Worm (Caenorhabditis elegans) whole organism, L1 larva: ENCODE data around the gene ttr-37.

Source experiments
- Y116A8C.19 ChIP-seq: sonication (generic microtip); optimal IDR thresholded peaks from 2 replicates; lab custom pipeline; 2016; ENCODE audit warnings: missing compliant biosample characterization, missing genetic modification characterization, borderline replicate concordance
- ceh-63 ChIP-seq: fragments of 200-800 bp; sonication (Bioruptor generic); optimal IDR thresholded peaks from 2 replicates; lab custom pipeline; 2018; ENCODE audit warnings: mild to moderate bottlenecking, missing genetic modification characterization, missing compliant biosample characterization
- ceh-88 ChIP-seq: fragments of 200-800 bp; sonication (Bioruptor generic); IDR thresholded peaks from 2 replicates; pipeline ENCODE4 v1.3.6; 2022; ENCODE audit warnings: missing genetic modification characterization, missing compliant biosample characterization
- ces-1 ChIP-seq: fragments of 150-350 bp; optimal IDR thresholded peaks from 2 replicates; lab custom pipeline; 2014; ENCODE audit warnings: missing biosample characterization, missing genetic modification reagents, missing genetic modification characterization
- dpl-1 ChIP-seq, 3 experiments: fragments of 150-350 bp in 2 of 3; sonication (generic microtip) in 1 of 3; optimal IDR thresholded peaks; 2 replicates each; lab custom pipeline; 2014 to 2017; ENCODE audit warnings: missing biosample characterization in 3 of 3, missing genetic modification characterization in 3 of 3, missing genetic modification reagents in 3 of 3
- dsc-1 ChIP-seq: sonication (generic microtip); optimal IDR thresholded peaks from 2 replicates; lab custom pipeline; 2016; ENCODE audit warnings: mild to moderate bottlenecking, missing genetic modification characterization, missing compliant biosample characterization
- efl-3 ChIP-seq: fragments of 200-800 bp; sonication (Bioruptor generic); optimal IDR thresholded peaks from 2 replicates; lab custom pipeline; 2018; ENCODE audit warnings: mild to moderate bottlenecking, missing genetic modification characterization, missing compliant biosample characterization
- egl-13 ChIP-seq: sonication (generic microtip); optimal IDR thresholded peaks from 2 replicates; lab custom pipeline; 2016; ENCODE audit warnings: missing genotype, missing genetic modification reagents, missing genetic modification characterization, missing compliant biosample characterization
- elt-2 ChIP-seq: sonication (generic microtip); optimal IDR thresholded peaks from 2 replicates; lab custom pipeline; 2016; ENCODE audit warnings: missing genetic modification characterization, mild to moderate bottlenecking, inconsistent platforms, missing compliant biosample characterization, missing genetic modification reagents
- fkh-8 ChIP-seq: sonication (generic microtip); optimal IDR thresholded peaks from 2 replicates; lab custom pipeline; 2016; ENCODE audit warnings: mild to moderate bottlenecking, missing genetic modification characterization, missing compliant biosample characterization
- hlh-4 ChIP-seq: sonication (generic microtip); optimal IDR thresholded peaks from 2 replicates; lab custom pipeline; 2016; ENCODE audit warnings: mild to moderate bottlenecking, missing genetic modification characterization, missing compliant biosample characterization
- hpl-2 ChIP-seq: fragments of 150-350 bp; optimal IDR thresholded peaks from 2 replicates; lab custom pipeline; 2014; ENCODE audit warnings: missing biosample characterization, missing genetic modification reagents, missing genetic modification characterization
- irx-1 ChIP-seq: sonication (generic microtip); optimal IDR thresholded peaks from 2 replicates; lab custom pipeline; 2016; ENCODE audit warnings: missing genetic modification characterization, missing compliant biosample characterization
- jun-1 ChIP-seq: fragments of 150-350 bp; optimal IDR thresholded peaks from 2 replicates; lab custom pipeline; 2014; ENCODE audit warnings: missing biosample characterization, missing genetic modification reagents, missing genetic modification characterization
- lin-13 ChIP-seq: fragments of 150-350 bp; optimal IDR thresholded peaks from 2 replicates; lab custom pipeline; 2014; ENCODE audit warnings: missing biosample characterization, missing genetic modification reagents, missing genetic modification characterization
- lin-14 ChIP-seq: fragments of 200-800 bp; sonication (Bioruptor generic); optimal IDR thresholded peaks from 2 replicates; lab custom pipeline; 2018; ENCODE audit warnings: mild to moderate bottlenecking, missing genetic modification characterization, moderate library complexity, missing compliant biosample characterization
- lin-15B ChIP-seq: fragments of 150-350 bp; sonication (generic microtip); optimal IDR thresholded peaks from 3 replicates; lab custom pipeline; 2014; ENCODE audit warnings: missing biosample characterization, missing genetic modification characterization
- lin-35 ChIP-seq, 2 experiments: fragments of 150-350 bp; optimal IDR thresholded peaks; 2 replicates each; lab custom pipeline; 2014; ENCODE audit warnings: missing biosample characterization in 2 of 2, missing genetic modification characterization in 2 of 2, missing genetic modification reagents in 2 of 2
- mef-2 ChIP-seq: fragments of 150-350 bp; optimal IDR thresholded peaks from 2 replicates; lab custom pipeline; 2014; ENCODE audit warnings: missing biosample characterization, missing genetic modification characterization
- nhr-19 ChIP-seq: fragments of 200-800 bp; sonication (Bioruptor generic); conservative IDR thresholded peaks from 2 replicates; pipeline ENCODE4 v1.3.6; 2022; ENCODE audit warnings: missing genetic modification characterization, missing compliant biosample characterization
- nhr-20 ChIP-seq: sonication (generic microtip); optimal IDR thresholded peaks from 2 replicates; lab custom pipeline; 2016; ENCODE audit warnings: mild to moderate bottlenecking, missing genetic modification characterization, missing compliant biosample characterization
- nhr-237 ChIP-seq: fragments of 150-350 bp; optimal IDR thresholded peaks from 2 replicates; lab custom pipeline; 2014; ENCODE audit warnings: missing biosample characterization, missing genetic modification characterization
- nhr-28 ChIP-seq: fragments of 150-350 bp; optimal IDR thresholded peaks from 2 replicates; lab custom pipeline; 2014; ENCODE audit warnings: missing biosample characterization, missing genetic modification characterization
- nhr-47 ChIP-seq: sonication (generic microtip); optimal IDR thresholded peaks from 2 replicates; lab custom pipeline; 2016; ENCODE audit warnings: mild to moderate bottlenecking, missing genetic modification characterization, moderate library complexity, missing compliant biosample characterization
- nhr-71 ChIP-seq: sonication (generic microtip); optimal IDR thresholded peaks from 2 replicates; lab custom pipeline; 2016; ENCODE audit warnings: mild to moderate bottlenecking, missing genetic modification characterization, moderate library complexity, missing compliant biosample characterization
- nhr-90 ChIP-seq: sonication (generic microtip); optimal IDR thresholded peaks from 2 replicates; lab custom pipeline; 2016; ENCODE audit warnings: mild to moderate bottlenecking, missing genetic modification characterization, missing compliant biosample characterization; ENCODE audit not compliant: poor library complexity
- pag-3 ChIP-seq: sonication (generic microtip); optimal IDR thresholded peaks from 2 replicates; lab custom pipeline; 2017; ENCODE audit warnings: missing genetic modification characterization, mild to moderate bottlenecking, missing compliant biosample characterization, antibody characterized with exemption, borderline replicate concordance; ENCODE audit not compliant: insufficient read depth
- pax-3 ChIP-seq: fragments of 200-800 bp; sonication (Bioruptor generic); optimal IDR thresholded peaks from 2 replicates; lab custom pipeline; 2018; ENCODE audit warnings: mild to moderate bottlenecking, missing genetic modification characterization, moderate library complexity, missing compliant biosample characterization
- pqm-1 ChIP-seq: sonication (generic microtip); optimal IDR thresholded peaks from 3 replicates; lab custom pipeline; 2017; ENCODE audit warnings: missing biosample characterization, missing genetic modification characterization
- rnt-1 ChIP-seq: sonication (generic microtip); optimal IDR thresholded peaks from 2 replicates; lab custom pipeline; 2016; ENCODE audit warnings: mild to moderate bottlenecking, missing genetic modification characterization, moderate library complexity, missing compliant biosample characterization
- snu-23 ChIP-seq: sonication (generic microtip); optimal IDR thresholded peaks from 2 replicates; lab custom pipeline; 2016; ENCODE audit warnings: missing genetic modification characterization, missing compliant biosample characterization
- swsn-7 ChIP-seq: sonication (generic microtip); optimal IDR thresholded peaks from 2 replicates; lab custom pipeline; 2016; ENCODE audit warnings: missing genetic modification characterization, missing compliant biosample characterization
- xbp-1 ChIP-seq: sonication (generic microtip); optimal IDR thresholded peaks from 2 replicates; lab custom pipeline; 2016; ENCODE audit warnings: missing genetic modification characterization, missing compliant biosample characterization
- zag-1 ChIP-seq: fragments of 150-350 bp; optimal IDR thresholded peaks from 2 replicates; lab custom pipeline; 2014; ENCODE audit warnings: missing biosample characterization, missing genetic modification characterization
- zip-4 ChIP-seq: fragments of 200-800 bp; sonication (Bioruptor generic); optimal IDR thresholded peaks from 2 replicates; lab custom pipeline; 2018; ENCODE audit warnings: mild to moderate bottlenecking, missing genetic modification characterization, moderate library complexity, missing compliant biosample characterization
- ztf-11 ChIP-seq, 2 experiments: sonication (generic microtip); optimal IDR thresholded peaks; 2 replicates each; lab custom pipeline; 2016 to 2017; ENCODE audit warnings: missing genetic modification characterization in 2 of 2, missing biosample characterization in 1 of 2, missing compliant biosample characterization in 1 of 2
- ztf-4 ChIP-seq: fragments of 150-350 bp; optimal IDR thresholded peaks from 2 replicates; lab custom pipeline; 2014; ENCODE audit warnings: missing biosample characterization, missing genetic modification characterization

ttr-37 gene

ce11 chrX:1337009-1337408 is at the start of gene ttr-37:
Gene ttr-37, minus strand, starts transcription at chrX:1337175.
- TF ChIP-seq Y116A8C.19 (tag; lab: Kevin White, UChicago) (no peak), elt-2 (tag; lab: Kevin White, UChicago) (peak; percentile 87), lin-35 (GFP tag; optimal IDR thresholded peaks at IDR 0.05; lab: Kevin White, UChicago) (peak in 1 of 2 experiments; percentile 56), nhr-90 (tag; lab: Kevin White, UChicago) (peak; percentile 19), ceh-63 (GFP tag; lab: Kevin White, UChicago) (no peak), nhr-20 (tag; lab: Kevin White, UChicago) (peak; percentile 25), nhr-71 (tag; lab: Kevin White, UChicago) (peak; percentile 31)

ce11 chrX:1384538-1384937 is 47.6 kb upstream of the ttr-37 start, which contains the start of gene F56C3.8:
Gene F56C3.8, minus strand, starts transcription at chrX:1384638.
- TF ChIP-seq swsn-7 (tag; lab: Kevin White, UChicago) (no peak), pag-3 (tag; lab: Kevin White, UChicago) (no peak), rnt-1 (tag; lab: Kevin White, UChicago) (no peak), irx-1 (tag; lab: Kevin White, UChicago) (no peak), ceh-88 (no peak), pax-3 (tag; lab: Kevin White, UChicago) (no peak)

- TF ChIP-seq jun-1 (tag; lab: Kevin White, UChicago) (no peak), mef-2 (no peak), zag-1 (no peak), dsc-1 (tag; lab: Kevin White, UChicago) (no peak), ztf-11 (tag; optimal IDR thresholded peaks at IDR 0.05; lab: Kevin White, UChicago) (no peak), hlh-4 (tag; lab: Kevin White, UChicago) (no peak), dpl-1 (GFP tag; optimal IDR thresholded peaks at IDR 0.05; lab: Kevin White, UChicago) (no peak), lin-13 (GFP tag; lab: Kevin White, UChicago) (no peak), ces-1 (GFP tag; lab: Kevin White, UChicago) (no peak), irx-1 (tag; lab: Kevin White, UChicago) (no peak)
Measured at ce11 chrX:1383546-1383945, 46.6 kb upstream of the ttr-37 start.

- TF ChIP-seq efl-3: no peak
- no peak for TF ChIP-seq fkh-8 (tag; lab: Kevin White, UChicago)
- no peak for TF ChIP-seq hlh-4 (tag; lab: Kevin White, UChicago)
- no peak for TF ChIP-seq xbp-1
- no peak for TF ChIP-seq nhr-28
- no peak for TF ChIP-seq lin-14 (GFP tag; lab: Kevin White, UChicago)
- TF ChIP-seq snu-23 (GFP tag; lab: Kevin White, UChicago): no peak
- TF ChIP-seq ceh-88: no peak
- TF ChIP-seq nhr-47 (tag; lab: Kevin White, UChicago): no peak
- TF ChIP-seq egl-13 (tag; lab: Kevin White, UChicago): no peak
- TF ChIP-seq hpl-2 (GFP tag; lab: Kevin White, UChicago): no peak
- no peak for TF ChIP-seq lin-15B (tag; lab: Kevin White, UChicago)
- TF ChIP-seq ztf-4 (tag; lab: Kevin White, UChicago): no peak
- no peak for TF ChIP-seq pqm-1 (tag; lab: Kevin White, UChicago)
- no peak for TF ChIP-seq zip-4
- no peak for TF ChIP-seq nhr-19 (GFP tag; lab: Robert Waterston, UW)
- TF ChIP-seq nhr-237 (tag; lab: Kevin White, UChicago): no peak
- TF ChIP-seq, all 84 proteins: peak for 0
Measured at ce11 chrX:1381565-1381964, 44.6 kb upstream of the ttr-37 start, which contains the start of gene F56C3.10. Gene F56C3.10, minus strand, starts transcription at chrX:1381665.
